Worm (Caenorhabditis elegans): ENCODE measurements around the gene mak-1.
A peak's percentile ranks its signal among the peaks of the same experiment; 100 is the strongest.

mak-1 gene

DNA sequence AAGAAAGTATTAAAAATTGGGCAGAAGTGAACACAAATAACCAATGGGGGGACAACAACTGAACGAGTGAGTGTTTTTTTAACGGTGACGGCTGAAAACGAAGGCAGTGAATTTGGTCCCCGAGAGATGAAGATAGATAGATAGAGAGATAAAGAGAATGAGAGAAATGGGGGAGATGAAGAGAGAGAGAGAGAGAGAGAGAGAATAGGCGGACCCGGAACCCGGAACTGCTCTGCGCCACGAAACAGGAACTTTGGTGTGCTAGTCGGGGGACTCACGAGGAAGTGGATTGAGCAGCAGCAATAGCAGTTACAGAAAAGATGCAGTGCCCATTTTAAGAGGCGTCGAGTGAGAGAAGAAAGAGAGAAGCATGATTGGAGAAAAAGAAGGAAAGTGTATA, 52.5 kb downstream of the mak-1 start (continued):
- TF ChIP-seq nhr-237 (tag; optimal IDR thresholded peaks at IDR 0.05) (no peak), nhr-23 (tag; optimal IDR thresholded peaks at IDR 0.05) (no peak), elt-2 (tag; optimal IDR thresholded peaks at IDR 0.05) (no peak), nhr-25 (tag; optimal IDR thresholded peaks at IDR 0.05) (no peak), ZK546.5 (tag; optimal IDR thresholded peaks at IDR 0.05) (no peak), lsy-12 (tag; optimal IDR thresholded peaks at IDR 0.05) (no peak), nhr-28 (tag; optimal IDR thresholded peaks at IDR 0.05) (no peak), ztf-4 (tag; optimal IDR thresholded peaks at IDR 0.05) (no peak), jun-1 (tag; optimal IDR thresholded peaks at IDR 0.05) (no peak), egl-27 (tag; optimal IDR thresholded peaks at IDR 0.05) (no peak), nhr-76 (tag; optimal IDR thresholded peaks at IDR 0.05) (no peak), lin-15B (tag; optimal IDR thresholded peaks at IDR 0.05) (peak; percentile 12), zag-1 (tag; optimal IDR thresholded peaks at IDR 0.05) (no peak), mml-1 (tag; optimal IDR thresholded peaks at IDR 0.05) (no peak), aly-2 (tag; optimal IDR thresholded peaks at IDR 0.05) (no peak), skn-1 (tag; optimal IDR thresholded peaks at IDR 0.05) (no peak), ceh-28 (tag; optimal IDR thresholded peaks at IDR 0.05) (no peak), nfya-1 (tag; optimal IDR thresholded peaks at IDR 0.05; ENCODE audit: insufficient read depth) (peak; percentile 80), nhr-12 (tag; optimal IDR thresholded peaks at IDR 0.05) (no peak), ama-1 (optimal IDR thresholded peaks at IDR 0.05) (no peak), nhr-77 (tag; optimal IDR thresholded peaks at IDR 0.05) (no peak), nhr-67 (tag; optimal IDR thresholded peaks at IDR 0.05) (no peak), hmg-11 (tag; optimal IDR thresholded peaks at IDR 0.05) (peak; percentile 56), ceh-82 (tag; optimal IDR thresholded peaks at IDR 0.05) (no peak)

All from whole organism, L3 larva.